Worm (Caenorhabditis elegans) whole organism, late embryonic: ENCODE data around the gene F28H6.6.

Source experiments
- C08G9.2 ChIP-seq: sonication (generic microtip); optimal IDR thresholded peaks from 2 replicates; lab custom pipeline; 2016; ENCODE audit warnings: mild to moderate bottlenecking, missing genetic modification characterization, moderate library complexity, missing compliant biosample characterization
- ama-1 ChIP-seq: fragments of 150-350 bp; optimal IDR thresholded peaks from 2 replicates; lab custom pipeline; 2014
- ceh-19 ChIP-seq: fragments of 200-800 bp; sonication (Bioruptor generic); optimal IDR thresholded peaks from 2 replicates; lab custom pipeline; 2018; ENCODE audit warnings: mild to moderate bottlenecking, missing genetic modification characterization, missing compliant biosample characterization
- ceh-22 ChIP-seq: sonication (generic microtip); optimal IDR thresholded peaks from 2 replicates; lab custom pipeline; 2017; ENCODE audit warnings: missing biosample characterization, missing genetic modification characterization
- ceh-9 ChIP-seq: sonication (generic microtip); optimal IDR thresholded peaks from 2 replicates; lab custom pipeline; 2016; ENCODE audit warnings: mild to moderate bottlenecking, missing genetic modification characterization, inconsistent platforms, missing compliant biosample characterization
- elt-4 ChIP-seq: sonication (generic microtip); optimal IDR thresholded peaks from 2 replicates; lab custom pipeline; 2016; ENCODE audit warnings: missing genetic modification characterization, missing compliant biosample characterization
- fkh-10 ChIP-seq: fragments of 150-350 bp; optimal IDR thresholded peaks from 2 replicates; lab custom pipeline; 2014; ENCODE audit warnings: missing biosample characterization, missing genetic modification reagents, missing genetic modification characterization
- pag-3 ChIP-seq: sonication (generic microtip); optimal IDR thresholded peaks from 2 replicates; lab custom pipeline; 2016; ENCODE audit warnings: missing compliant biosample characterization, missing genetic modification characterization, borderline replicate concordance
- pha-4 ChIP-seq: fragments of 150-350 bp; optimal IDR thresholded peaks from 2 replicates; lab custom pipeline; 2018; ENCODE audit warnings: missing biosample characterization, missing genetic modification reagents, missing genetic modification characterization

- TF ChIP-seq pha-4 (tag; lab: Kevin White, UChicago), result no peak
- no peak for TF ChIP-seq ceh-22 (tag; lab: Kevin White, UChicago)
- TF ChIP-seq elt-4 (tag; lab: Kevin White, UChicago), result no peak
- TF ChIP-seq pag-3, result no peak
- TF ChIP-seq ceh-9, result no peak
- no peak for TF ChIP-seq fkh-10
- TF ChIP-seq ama-1 (lab: Kevin White, UChicago), result no peak
- TF ChIP-seq C08G9.2 (tag; lab: Kevin White, UChicago), result no peak
- no peak for TF ChIP-seq ceh-19 (GFP tag; lab: Kevin White, UChicago)
These were observed 8.6 kb upstream of the F28H6.6 start, which contains the start of gene F28H6.8 for ce11 chrX:14134244-14134643.
